Worm (Caenorhabditis elegans) whole organism, L1 larva: ENCODE results near the gene ZC21.10.

Experiments
- aha-1 ChIP-seq: fragments of 150-350 bp; optimal IDR thresholded peaks from 2 replicates; lab custom pipeline; 2014; ENCODE audit warnings: missing biosample characterization, missing genetic modification characterization
- fkh-10 ChIP-seq: sonication (generic microtip); optimal IDR thresholded peaks from 2 replicates; lab custom pipeline; 2017; ENCODE audit warnings: missing biosample characterization, missing genetic modification reagents, missing genetic modification characterization
- fos-1 ChIP-seq: fragments of 150-350 bp; optimal IDR thresholded peaks from 2 replicates; lab custom pipeline; 2014; ENCODE audit warnings: missing biosample characterization, missing genetic modification characterization
- hlh-4 ChIP-seq: sonication (generic microtip); optimal IDR thresholded peaks from 2 replicates; lab custom pipeline; 2016; ENCODE audit warnings: mild to moderate bottlenecking, missing genetic modification characterization, missing compliant biosample characterization
- lin-13 ChIP-seq: fragments of 150-350 bp; optimal IDR thresholded peaks from 2 replicates; lab custom pipeline; 2014; ENCODE audit warnings: missing biosample characterization, missing genetic modification reagents, missing genetic modification characterization
- lin-15B ChIP-seq: fragments of 150-350 bp; sonication (generic microtip); optimal IDR thresholded peaks from 3 replicates; lab custom pipeline; 2014; ENCODE audit warnings: missing biosample characterization, missing genetic modification characterization
- lin-39 ChIP-seq: fragments of 150-350 bp; optimal IDR thresholded peaks from 2 replicates; lab custom pipeline; 2014; ENCODE audit warnings: missing biosample characterization, missing genetic modification reagents, missing genetic modification characterization
- mdl-1 ChIP-seq, 2 experiments: fragments of 150-350 bp; optimal IDR thresholded peaks; 2 replicates each; lab custom pipeline; 2014 to 2017; ENCODE audit warnings: missing biosample characterization in 2 of 2, missing genetic modification characterization in 2 of 2, inconsistent platforms in 1 of 2
- mef-2 ChIP-seq: fragments of 150-350 bp; optimal IDR thresholded peaks from 2 replicates; lab custom pipeline; 2014; ENCODE audit warnings: missing biosample characterization, missing genetic modification characterization
- nhr-12 ChIP-seq: sonication (generic microtip); optimal IDR thresholded peaks from 2 replicates; lab custom pipeline; 2017; ENCODE audit warnings: missing biosample characterization, missing genetic modification characterization
- nhr-77 ChIP-seq: fragments of 150-350 bp; optimal IDR thresholded peaks from 2 replicates; lab custom pipeline; 2014; ENCODE audit warnings: missing biosample characterization, missing genetic modification characterization
- snpc-4 ChIP-seq: fragments of 150-350 bp; optimal IDR thresholded peaks from 2 replicates; lab custom pipeline; 2014; ENCODE audit warnings: missing biosample characterization, missing genetic modification characterization
- tbx-2 ChIP-seq: sonication (generic microtip); optimal IDR thresholded peaks from 2 replicates; lab custom pipeline; 2016; ENCODE audit warnings: missing genetic modification characterization, missing compliant biosample characterization
- vab-15 ChIP-seq: sonication (generic microtip); optimal IDR thresholded peaks from 2 replicates; lab custom pipeline; 2017; ENCODE audit warnings: missing genotype, mild to moderate bottlenecking, missing genetic modification characterization, missing compliant biosample characterization

DNA sequence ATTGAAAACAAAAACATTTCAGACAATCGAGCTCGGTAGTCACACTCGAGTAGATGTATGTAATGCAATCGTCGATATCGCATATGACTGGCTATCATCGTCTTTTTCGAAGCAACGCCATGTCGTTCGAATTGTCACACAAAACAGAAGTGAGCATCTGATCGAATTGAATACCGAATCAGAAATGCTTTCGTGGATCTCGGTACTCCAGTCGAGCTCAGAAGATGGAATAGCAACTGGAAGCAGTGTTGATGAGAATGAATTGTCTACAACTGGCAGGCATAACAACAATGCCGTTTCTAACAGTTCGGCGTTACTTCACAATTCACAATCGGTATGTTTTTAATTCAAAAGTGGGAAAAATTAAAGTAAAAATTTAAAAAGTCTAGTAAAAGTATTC, 20.7 kb upstream of the ZC21.10 start:
- TF ChIP-seq hlh-4 (tag; lab: Kevin White, UChicago) (no peak), mdl-1 (tag; optimal IDR thresholded peaks at IDR 0.05; lab: Kevin White, UChicago) (no peak), lin-15B (no peak), fkh-10 (GFP tag; lab: Kevin White, UChicago) (no peak), tbx-2 (tag; lab: Kevin White, UChicago) (no peak), mef-2 (tag; lab: Kevin White, UChicago) (no peak), lin-13 (GFP tag; lab: Kevin White, UChicago) (no peak), nhr-77 (no peak), fos-1 (no peak), snpc-4 (tag; lab: Kevin White, UChicago) (no peak), vab-15 (tag; lab: Kevin White, UChicago) (no peak), lin-39 (tag; lab: Kevin White, UChicago) (no peak), nhr-12 (tag; lab: Kevin White, UChicago) (no peak), aha-1 (tag; lab: Kevin White, UChicago) (no peak)
